Worm (Caenorhabditis elegans) whole organism, young adult: ENCODE measurements around the gene srh-16.

Experiments used
- B0035.1 ChIP-seq: sonication (generic microtip); optimal IDR thresholded peaks from 2 replicates; lab custom pipeline; 2016; ENCODE audit warnings: missing genetic modification characterization, mild to moderate bottlenecking, missing compliant biosample characterization, missing genotype, missing genetic modification reagents
- D2030.7 ChIP-seq: fragments of 200-800 bp; sonication (Bioruptor generic); IDR thresholded peaks from 2 replicates; pipeline ENCODE4 v1.3.6; 2022; ENCODE audit warnings: missing genetic modification reagents, missing genetic modification characterization, missing compliant biosample characterization
- F22D6.2 ChIP-seq: sonication (generic microtip); optimal IDR thresholded peaks from 2 replicates; lab custom pipeline; 2016; ENCODE audit warnings: mild to moderate bottlenecking, missing genetic modification characterization, missing compliant biosample characterization
- F33H1.4 ChIP-seq: fragments of 200-800 bp; sonication (Bioruptor generic); IDR thresholded peaks from 2 replicates; pipeline ENCODE4 v1.3.6; 2022; ENCODE audit warnings: missing genetic modification reagents, missing genetic modification characterization, missing compliant biosample characterization
- F57A8.1 ChIP-seq: fragments of 200-800 bp; sonication (Bioruptor generic); optimal IDR thresholded peaks from 2 replicates; lab custom pipeline; 2018; ENCODE audit warnings: mild to moderate bottlenecking, missing genetic modification characterization, moderate library complexity, missing compliant biosample characterization
- Y53F4B.3 ChIP-seq: fragments of 200-800 bp; sonication (Bioruptor generic); IDR thresholded peaks from 2 replicates; pipeline ENCODE4 v1.3.6; 2022; ENCODE audit warnings: missing genetic modification reagents, missing genetic modification characterization, missing compliant biosample characterization
- Y56A3A.18 ChIP-seq: fragments of 200-800 bp; sonication (Bioruptor generic); IDR thresholded peaks from 2 replicates; pipeline ENCODE4 v1.3.6; 2022; ENCODE audit warnings: missing genetic modification reagents, missing genetic modification characterization, missing compliant biosample characterization
- Y79H2A.3 ChIP-seq: fragments of 200-800 bp; sonication (Bioruptor generic); conservative IDR thresholded peaks from 2 replicates; pipeline ENCODE4 v1.3.6; 2022; ENCODE audit warnings: missing genetic modification reagents, missing genetic modification characterization, missing compliant biosample characterization
- ZK185.1 ChIP-seq: sonication (generic microtip); optimal IDR thresholded peaks from 2 replicates; lab custom pipeline; 2016; ENCODE audit warnings: mild to moderate bottlenecking, missing genetic modification characterization, missing compliant biosample characterization; ENCODE audit not compliant: poor library complexity, severe bottlenecking
- athp-1 ChIP-seq: sonication (generic microtip); optimal IDR thresholded peaks from 2 replicates; lab custom pipeline; 2017; ENCODE audit warnings: mild to moderate bottlenecking, missing genetic modification characterization, missing compliant biosample characterization
- attf-3 ChIP-seq: fragments of 200-800 bp; sonication (Bioruptor generic); conservative IDR thresholded peaks from 2 replicates; pipeline ENCODE4 v1.3.6; 2022; ENCODE audit warnings: missing genetic modification reagents, missing genetic modification characterization, missing compliant biosample characterization
- attf-5 ChIP-seq: fragments of 200-800 bp; sonication (Bioruptor generic); optimal IDR thresholded peaks from 2 replicates; lab custom pipeline; 2018; ENCODE audit warnings: mild to moderate bottlenecking, missing genetic modification characterization, missing compliant biosample characterization
- bed-2 ChIP-seq: fragments of 200-800 bp; sonication (Bioruptor generic); IDR thresholded peaks from 2 replicates; pipeline ENCODE4 v1.3.6; 2022; ENCODE audit warnings: missing genetic modification reagents, missing genetic modification characterization, missing compliant biosample characterization
- cebp-1 ChIP-seq, 2 experiments: fragments of 200-800 bp in 1 of 2; sonication (Bioruptor generic) in 1 of 2; sonication (generic microtip) in 1 of 2; IDR thresholded peaks in 1 of 2; optimal IDR thresholded peaks in 1 of 2; 2 replicates each; pipeline versions ENCODE4 v1.3.6 to Lab custom; 2017 to 2022; ENCODE audit warnings: missing compliant biosample characterization in 2 of 2, missing genetic modification characterization in 2 of 2, mild to moderate bottlenecking in 1 of 2, missing genetic modification reagents in 1 of 2, moderate library complexity in 1 of 2
- cebp-2 ChIP-seq: fragments of 200-800 bp; sonication (Bioruptor generic); IDR thresholded peaks from 2 replicates; pipeline ENCODE4 v1.3.6; 2022; ENCODE audit warnings: missing genetic modification characterization, missing compliant biosample characterization
- ceh-27 ChIP-seq: fragments of 200-800 bp; sonication (Bioruptor generic); optimal IDR thresholded peaks from 2 replicates; lab custom pipeline; 2018; ENCODE audit warnings: mild to moderate bottlenecking, missing genetic modification characterization, moderate library complexity, missing compliant biosample characterization
- dox-1 ChIP-seq: fragments of 200-800 bp; sonication (Bioruptor generic); IDR thresholded peaks from 2 replicates; pipeline ENCODE4 v1.3.6; 2022; ENCODE audit warnings: missing genetic modification reagents, missing genetic modification characterization, missing compliant biosample characterization
- egrh-3 ChIP-seq: fragments of 200-800 bp; sonication (Bioruptor generic); IDR thresholded peaks from 2 replicates; pipeline ENCODE4 v1.3.6; 2022; ENCODE audit warnings: missing genetic modification reagents, missing genetic modification characterization, missing compliant biosample characterization
- fkh-3 ChIP-seq: sonication (generic microtip); optimal IDR thresholded peaks from 2 replicates; lab custom pipeline; 2016; ENCODE audit warnings: mild to moderate bottlenecking, missing genetic modification characterization, missing compliant biosample characterization
- hmg-1.2 ChIP-seq: fragments of 200-800 bp; sonication (Bioruptor generic); IDR thresholded peaks from 2 replicates; pipeline ENCODE4 v1.3.6; 2022; ENCODE audit warnings: missing genetic modification reagents, missing genetic modification characterization, missing compliant biosample characterization
- let-607 ChIP-seq, 2 experiments: fragments of 200-800 bp in 1 of 2; sonication (Bioruptor generic) in 1 of 2; sonication (generic microtip) in 1 of 2; optimal IDR thresholded peaks; 2 replicates each; lab custom pipeline; 2016 to 2018; ENCODE audit warnings: mild to moderate bottlenecking in 2 of 2, missing compliant biosample characterization in 2 of 2, missing genetic modification characterization in 2 of 2, moderate library complexity in 2 of 2, missing genotype in 1 of 2
- lin-40 ChIP-seq: sonication (generic microtip); optimal IDR thresholded peaks from 2 replicates; lab custom pipeline; 2016; ENCODE audit warnings: missing genetic modification characterization, mild to moderate bottlenecking, missing compliant biosample characterization, missing genotype, missing genetic modification reagents
- lin-54 ChIP-seq: fragments of 200-800 bp; sonication (Bioruptor generic); optimal IDR thresholded peaks from 2 replicates; lab custom pipeline; 2018; ENCODE audit warnings: mild to moderate bottlenecking, missing genetic modification characterization, missing compliant biosample characterization
- lir-1 ChIP-seq: fragments of 200-800 bp; sonication (Bioruptor generic); conservative IDR thresholded peaks from 2 replicates; pipeline ENCODE4 v1.3.6; 2022; ENCODE audit warnings: missing genetic modification reagents, missing genetic modification characterization, missing compliant biosample characterization
- madf-8 ChIP-seq: fragments of 200-800 bp; sonication (Bioruptor generic); conservative IDR thresholded peaks from 2 replicates; pipeline ENCODE4 v1.3.6; 2022; ENCODE audit warnings: missing genetic modification reagents, missing genetic modification characterization, missing compliant biosample characterization
- nhr-80 ChIP-seq: sonication (generic microtip); optimal IDR thresholded peaks from 2 replicates; lab custom pipeline; 2016; ENCODE audit warnings: missing genetic modification characterization, missing compliant biosample characterization
- rcor-1 ChIP-seq: fragments of 200-800 bp; sonication (Bioruptor generic); IDR thresholded peaks from 2 replicates; pipeline ENCODE4 v1.3.6; 2022; ENCODE audit warnings: missing genetic modification reagents, missing genetic modification characterization, missing compliant biosample characterization
- repo-1 ChIP-seq: sonication (generic microtip); optimal IDR thresholded peaks from 2 replicates; lab custom pipeline; 2017; ENCODE audit warnings: mild to moderate bottlenecking, missing genetic modification characterization, missing compliant biosample characterization
- snpc-1.3 ChIP-seq: sonication (generic microtip); optimal IDR thresholded peaks from 2 replicates; lab custom pipeline; 2017; ENCODE audit warnings: missing genetic modification characterization, mild to moderate bottlenecking, missing compliant biosample characterization, antibody characterized with exemption, moderate library complexity, missing genotype, missing genetic modification reagents; ENCODE audit not compliant: insufficient read depth
- snpc-4 ChIP-seq, 5 experiments: fragments of 150-350 bp in 1 of 5; sonication (generic microtip) in 4 of 5; optimal IDR thresholded peaks; 2 replicates each; lab custom pipeline; 2014 to 2018; ENCODE audit warnings: missing genetic modification characterization in 5 of 5, missing biosample characterization in 3 of 5, antibody characterized with exemption in 2 of 5, mild to moderate bottlenecking in 2 of 5, missing compliant biosample characterization in 2 of 5, missing genotype in 2 of 5, moderate library complexity in 2 of 5, missing genetic modification reagents in 1 of 5
- somi-1 ChIP-seq: fragments of 200-800 bp; sonication (Bioruptor generic); optimal IDR thresholded peaks from 2 replicates; lab custom pipeline; 2018; ENCODE audit warnings: mild to moderate bottlenecking, missing genetic modification characterization, missing compliant biosample characterization
- tbp1 ChIP-seq: fragments of 200-800 bp; sonication (Bioruptor generic); optimal IDR thresholded peaks from 2 replicates; lab custom pipeline; 2018; ENCODE audit warnings: mild to moderate bottlenecking, missing genetic modification characterization, missing compliant biosample characterization
- tlf-1 ChIP-seq: fragments of 200-800 bp; sonication (Bioruptor generic); optimal IDR thresholded peaks from 2 replicates; lab custom pipeline; 2018; ENCODE audit warnings: mild to moderate bottlenecking, missing genetic modification characterization, missing compliant biosample characterization
- unc-62 ChIP-seq: fragments of 150-350 bp; optimal IDR thresholded peaks from 2 replicates; lab custom pipeline; 2014; ENCODE audit warnings: missing biosample characterization, missing genetic modification reagents, missing genetic modification characterization
- ztf-18 ChIP-seq: sonication (generic microtip); optimal IDR thresholded peaks from 2 replicates; lab custom pipeline; 2016; ENCODE audit warnings: missing genotype, mild to moderate bottlenecking, missing genetic modification characterization, missing compliant biosample characterization

The srh-16 gene

ce11 chrV:12299244-12299766, 7.6 kb downstream of the srh-16 start:
- TF ChIP-seq bed-2 (GFP tag; lab: Robert Waterston, UW) (no peak), D2030.7 (GFP tag; lab: Robert Waterston, UW) (no peak), F22D6.2 (tag; lab: Kevin White, UChicago) (no peak), snpc-4 (GFP tag; optimal IDR thresholded peaks at IDR 0.05; lab: Kevin White, UChicago) (no peak), snpc-4 (tag; optimal IDR thresholded peaks at IDR 0.05; lab: Kevin White, UChicago) (no peak), Y79H2A.3 (no peak), nhr-80 (tag; lab: Kevin White, UChicago) (no peak), F57A8.1 (GFP tag; lab: Kevin White, UChicago) (no peak), hmg-1.2 (GFP tag; lab: Robert Waterston, UW) (no peak), F33H1.4 (no peak), rcor-1 (no peak), athp-1 (tag; lab: Kevin White, UChicago) (no peak), cebp-2 (no peak), attf-5 (GFP tag; lab: Kevin White, UChicago) (no peak), tlf-1 (GFP tag; lab: Kevin White, UChicago) (no peak), ztf-18 (no peak)

ce11 chrV:12300166-12300565, 8.5 kb downstream of the srh-16 start:
- TF ChIP-seq dox-1, result peak; percentile 35; the same call in 1 of the 2 replicates
- TF ChIP-seq ceh-27 (GFP tag; lab: Kevin White, UChicago), result peak; percentile 34
- TF ChIP-seq egrh-3 (GFP tag; lab: Robert Waterston, UW), result no peak
- 0 out of 2 replicates have a peak, but pooled peaks have one; percentile 64 for TF ChIP-seq Y56A3A.18 (GFP tag; lab: Robert Waterston, UW)
- TF ChIP-seq fkh-3 (tag; lab: Kevin White, UChicago), result no peak
- peak; percentile 66; the same call in 1 of the 2 replicates for TF ChIP-seq hmg-1.2 (GFP tag; lab: Robert Waterston, UW)
- no peak for TF ChIP-seq lir-1 (GFP tag; lab: Robert Waterston, UW)
- TF ChIP-seq unc-62, result peak; percentile 46
- TF ChIP-seq tbp1 (GFP tag; lab: Kevin White, UChicago), result peak; percentile 20
- TF ChIP-seq snpc-4 (GFP tag; optimal IDR thresholded peaks at IDR 0.05; lab: Kevin White, UChicago), result no peak
- peak in 1 of 4 experiments; percentile 29 for TF ChIP-seq snpc-4 (tag; optimal IDR thresholded peaks at IDR 0.05; lab: Kevin White, UChicago)
- peak; percentile 49 for TF ChIP-seq lin-40
- peak; percentile 48 for TF ChIP-seq attf-5 (GFP tag; lab: Kevin White, UChicago)
- peak; percentile 59 for TF ChIP-seq nhr-80 (tag; lab: Kevin White, UChicago)
- no peak for TF ChIP-seq madf-8 (GFP tag; lab: Robert Waterston, UW)
- peak; percentile 50 for TF ChIP-seq somi-1
- TF ChIP-seq lin-54 (GFP tag; lab: Kevin White, UChicago), result peak; percentile 12
- TF ChIP-seq cebp-1 (GFP tag; IDR thresholded peaks at IDR 0.05; lab: Robert Waterston, UW), result no peak
- TF ChIP-seq cebp-1 (tag; optimal IDR thresholded peaks at IDR 0.05; lab: Kevin White, UChicago), result peak; percentile 56
- TF ChIP-seq attf-3 (GFP tag; lab: Robert Waterston, UW), result no peak
- no peak for TF ChIP-seq B0035.1 (tag; lab: Kevin White, UChicago)
- peak in 1 of 2 experiments; percentile 14 for TF ChIP-seq let-607 (tag; optimal IDR thresholded peaks at IDR 0.05; lab: Kevin White, UChicago)
- TF ChIP-seq ZK185.1 (tag; lab: Kevin White, UChicago), result peak; percentile 43
- no peak for TF ChIP-seq Y53F4B.3
- TF ChIP-seq snpc-1.3 (tag; lab: Kevin White, UChicago), result no peak
- TF ChIP-seq repo-1, result peak; percentile 15
- peak; percentile 9 for TF ChIP-seq ztf-18
- TF ChIP-seq, all 124 proteins: peak for 17
